Fruit fly (Drosophila melanogaster) whole organism, embryonic: ENCODE results near the gene Obp19c.

Experiments
- Antp ChIP-seq: fragments of 200-800 bp; sonication (Bioruptor generic); optimal IDR thresholded peaks from 3 replicates; lab custom pipeline; 2016; ENCODE audit warnings: missing biosample characterization, missing genetic modification characterization
- CG11247 ChIP-seq: fragments of 200-800 bp; sonication (Bioruptor generic); IDR thresholded peaks from 2 replicates; pipeline ENCODE4 v1.3.6; 2022; ENCODE audit warnings: missing biosample characterization, missing genetic modification characterization
- CG12391 ChIP-seq: fragments of 200-800 bp; sonication (Bioruptor generic); optimal IDR thresholded peaks from 3 replicates; lab custom pipeline; 2018; ENCODE audit warnings: missing biosample characterization, mild to moderate bottlenecking, missing genetic modification characterization, moderate library complexity
- CG13424 ChIP-seq: fragments of 200-800 bp; sonication (Bioruptor generic); optimal IDR thresholded peaks from 2 replicates; lab custom pipeline; 2019; ENCODE audit warnings: missing biosample characterization, mild to moderate bottlenecking, missing genetic modification characterization, moderate library complexity
- CG13775 ChIP-seq: fragments of 200-800 bp; sonication (Bioruptor generic); optimal IDR thresholded peaks from 3 replicates; lab custom pipeline; 2017; ENCODE audit warnings: missing biosample characterization, mild to moderate bottlenecking, missing genetic modification characterization
- CG16815 ChIP-seq: fragments of 200-800 bp; sonication (Bioruptor generic); optimal IDR thresholded peaks from 3 replicates; lab custom pipeline; 2017; ENCODE audit warnings: missing biosample characterization, mild to moderate bottlenecking, missing genetic modification characterization
- CG2120 ChIP-seq: fragments of 200-800 bp; sonication (Bioruptor generic); optimal IDR thresholded peaks from 3 replicates; lab custom pipeline; 2016; ENCODE audit warnings: missing biosample characterization, missing genetic modification characterization
- CG2129 ChIP-seq: fragments of 200-800 bp; sonication (Bioruptor generic); IDR thresholded peaks from 2 replicates; pipeline ENCODE4 v1.3.6; 2022; ENCODE audit warnings: missing biosample characterization, missing genetic modification characterization; ENCODE audit not compliant: partially characterized antibody
- CG30403 ChIP-seq: fragments of 200-800 bp; sonication (Bioruptor generic); optimal IDR thresholded peaks from 3 replicates; lab custom pipeline; 2016; ENCODE audit warnings: missing biosample characterization, missing genetic modification characterization
- CG4328 ChIP-seq: fragments of 200-800 bp; sonication (Bioruptor generic); optimal IDR thresholded peaks from 3 replicates; lab custom pipeline; 2017; ENCODE audit warnings: missing biosample characterization, missing genetic modification reagents, missing genetic modification characterization
- CG4854 ChIP-seq: fragments of 200-800 bp; sonication (Bioruptor generic); optimal IDR thresholded peaks from 2 replicates; lab custom pipeline; 2016; ENCODE audit warnings: missing biosample characterization, missing genetic modification characterization, inconsistent platforms
- CG7786 ChIP-seq: fragments of 200-800 bp; sonication (Bioruptor generic); optimal IDR thresholded peaks from 2 replicates; lab custom pipeline; 2016; ENCODE audit warnings: missing biosample characterization, missing genetic modification characterization
- CG7928 ChIP-seq: fragments of 200-800 bp; sonication (Bioruptor generic); optimal IDR thresholded peaks from 2 replicates; lab custom pipeline; 2017; ENCODE audit warnings: missing biosample characterization, mild to moderate bottlenecking, missing genetic modification characterization
- D19A ChIP-seq: fragments of 200-800 bp; optimal IDR thresholded peaks from 3 replicates; lab custom pipeline; 2019; ENCODE audit warnings: missing biosample characterization, mild to moderate bottlenecking, missing genetic modification characterization, moderate library complexity
- D19B ChIP-seq: fragments of 200-800 bp; sonication (Bioruptor generic); optimal IDR thresholded peaks from 2 replicates; lab custom pipeline; 2017; ENCODE audit warnings: missing biosample characterization, mild to moderate bottlenecking, missing genetic modification characterization
- Dll ChIP-seq: fragments of 200-800 bp; sonication (Bioruptor generic); IDR thresholded peaks from 4 replicates; pipeline ENCODE4 v1.3.6; 2022; ENCODE audit warnings: missing biosample characterization, missing genetic modification characterization; ENCODE audit not compliant: partially characterized antibody
- Dref ChIP-seq: fragments of 200-800 bp; sonication (Bioruptor generic); IDR thresholded peaks from 2 replicates; pipeline ENCODE4 v1.3.6; 2022; ENCODE audit warnings: missing biosample characterization, missing genetic modification characterization
- Mes4 ChIP-seq: fragments of 200-800 bp; sonication (Bioruptor generic); optimal IDR thresholded peaks from 2 replicates; lab custom pipeline; 2016; ENCODE audit warnings: missing biosample characterization, missing genetic modification characterization
- Rx ChIP-seq: fragments of 200-800 bp; sonication (Bioruptor generic); IDR thresholded peaks from 2 replicates; pipeline ENCODE4 v1.3.6; 2022; ENCODE audit warnings: missing biosample characterization, missing genetic modification characterization
- Scr ChIP-seq: fragments of 200-800 bp; sonication (Bioruptor generic); IDR thresholded peaks from 2 replicates; pipeline ENCODE4 v1.3.6; 2022; ENCODE audit warnings: missing biosample characterization, missing genetic modification characterization; ENCODE audit not compliant: partially characterized antibody
- Sin3A ChIP-seq: fragments of >200 bp; optimal IDR thresholded peaks from 2 replicates; lab custom pipeline; 2018
- amos ChIP-seq: fragments of 200-800 bp; sonication (Bioruptor generic); IDR thresholded peaks from 2 replicates; pipeline ENCODE4 v1.3.6; 2022; ENCODE audit warnings: missing biosample characterization, missing genetic modification characterization; ENCODE audit not compliant: partially characterized antibody
- az2 ChIP-seq: fragments of 200-800 bp; sonication (Bioruptor generic); optimal IDR thresholded peaks from 3 replicates; lab custom pipeline; 2016; ENCODE audit warnings: missing biosample characterization, missing genetic modification characterization
- cg ChIP-seq: fragments of 200-800 bp; sonication (Bioruptor generic); optimal IDR thresholded peaks from 3 replicates; lab custom pipeline; 2019; ENCODE audit warnings: missing biosample characterization, mild to moderate bottlenecking, missing genetic modification characterization, moderate library complexity
- fd3F ChIP-seq: fragments of 200-800 bp; sonication (Bioruptor generic); optimal IDR thresholded peaks from 2 replicates; lab custom pipeline; 2018; ENCODE audit warnings: missing biosample characterization, mild to moderate bottlenecking, missing genetic modification characterization, moderate library complexity
- gfzf ChIP-seq: fragments of 200-800 bp; sonication (Bioruptor generic); optimal IDR thresholded peaks from 2 replicates; lab custom pipeline; 2016; ENCODE audit warnings: missing biosample characterization, mild to moderate bottlenecking, missing genetic modification characterization, moderate library complexity
- grau ChIP-seq: fragments of 200-800 bp; optimal IDR thresholded peaks from 3 replicates; lab custom pipeline; 2019; ENCODE audit warnings: missing biosample characterization, mild to moderate bottlenecking, missing genetic modification characterization, moderate library complexity
- inv ChIP-seq: fragments of 200-800 bp; sonication (Bioruptor generic); IDR thresholded peaks from 2 replicates; pipeline ENCODE4 v1.3.6; 2022; ENCODE audit warnings: missing biosample characterization, missing genetic modification characterization; ENCODE audit not compliant: partially characterized antibody
- knrl ChIP-seq: fragments of 200-800 bp; sonication (Bioruptor generic); IDR thresholded peaks from 3 replicates; pipeline ENCODE4 v1.3.6; 2022; ENCODE audit warnings: missing biosample characterization, missing genetic modification characterization; ENCODE audit not compliant: partially characterized antibody
- mam ChIP-seq: fragments of 200-800 bp; sonication (Bioruptor generic); optimal IDR thresholded peaks from 3 replicates; lab custom pipeline; 2016; ENCODE audit warnings: missing biosample characterization, missing genetic modification characterization
- mld ChIP-seq: fragments of 200-800 bp; sonication (Bioruptor generic); IDR thresholded peaks from 3 replicates; pipeline ENCODE4 v1.3.6; 2022; ENCODE audit warnings: missing biosample characterization, missing genetic modification characterization; ENCODE audit not compliant: partially characterized antibody
- nmo ChIP-seq: fragments of 200-800 bp; sonication (Bioruptor generic); optimal IDR thresholded peaks from 2 replicates; lab custom pipeline; 2018; ENCODE audit warnings: missing biosample characterization, mild to moderate bottlenecking, missing genetic modification characterization, moderate library complexity
- onecut ChIP-seq: fragments of 200-800 bp; sonication (Bioruptor generic); IDR thresholded peaks from 2 replicates; pipeline ENCODE4 v1.3.6; 2022; ENCODE audit warnings: missing biosample characterization, missing genetic modification characterization
- pan ChIP-seq, 4 experiments: fragments of >200 bp in 3 of 4; fragments of 200-800 bp in 1 of 4; sonication (Bioruptor generic) in 1 of 4; optimal IDR thresholded peaks in 3 of 4; IDR thresholded peaks in 1 of 4; 2 replicates each; pipeline versions ENCODE4 v1.3.6 to Lab custom; 2017 to 2022; ENCODE audit warnings: missing biosample characterization in 2 of 4, missing genetic modification characterization in 2 of 4, mixed read lengths in 1 of 4
- row ChIP-seq: fragments of 200-800 bp; sonication (Bioruptor generic); IDR thresholded peaks from 3 replicates; pipeline ENCODE4 v1.3.6; 2022; ENCODE audit warnings: missing biosample characterization, missing genetic modification characterization
- slbo ChIP-seq: fragments of 200-800 bp; sonication (Bioruptor generic); IDR thresholded peaks from 2 replicates; pipeline ENCODE4 v1.3.6; 2022; ENCODE audit warnings: missing biosample characterization, missing genetic modification characterization
- stwl ChIP-seq: fragments of 200-800 bp; sonication (Bioruptor generic); optimal IDR thresholded peaks from 3 replicates; lab custom pipeline; 2018; ENCODE audit warnings: missing biosample characterization, mild to moderate bottlenecking, missing genetic modification characterization, moderate library complexity
- tup ChIP-seq: fragments of 200-800 bp; sonication (Bioruptor generic); optimal IDR thresholded peaks from 2 replicates; lab custom pipeline; 2016; ENCODE audit warnings: missing biosample characterization, mild to moderate bottlenecking, missing genetic modification characterization, moderate library complexity
- unc-4 ChIP-seq: fragments of 200-800 bp; sonication (Bioruptor generic); IDR thresholded peaks from 2 replicates; pipeline ENCODE4 v1.3.6; 2022; ENCODE audit warnings: missing biosample characterization, missing genetic modification characterization; ENCODE audit not compliant: partially characterized antibody
- yki ChIP-seq: fragments of >200 bp; optimal IDR thresholded peaks from 3 replicates; lab custom pipeline; 2018
- zen ChIP-seq: fragments of 200-800 bp; sonication (Bioruptor generic); optimal IDR thresholded peaks from 3 replicates; lab custom pipeline; 2018; ENCODE audit warnings: missing biosample characterization, mild to moderate bottlenecking, missing genetic modification characterization, moderate library complexity
- zfh2 ChIP-seq: fragments of 200-800 bp; sonication (Bioruptor generic); optimal IDR thresholded peaks from 2 replicates; lab custom pipeline; 2016; ENCODE audit warnings: missing biosample characterization, missing genetic modification characterization

Gene Obp19c

DNA sequence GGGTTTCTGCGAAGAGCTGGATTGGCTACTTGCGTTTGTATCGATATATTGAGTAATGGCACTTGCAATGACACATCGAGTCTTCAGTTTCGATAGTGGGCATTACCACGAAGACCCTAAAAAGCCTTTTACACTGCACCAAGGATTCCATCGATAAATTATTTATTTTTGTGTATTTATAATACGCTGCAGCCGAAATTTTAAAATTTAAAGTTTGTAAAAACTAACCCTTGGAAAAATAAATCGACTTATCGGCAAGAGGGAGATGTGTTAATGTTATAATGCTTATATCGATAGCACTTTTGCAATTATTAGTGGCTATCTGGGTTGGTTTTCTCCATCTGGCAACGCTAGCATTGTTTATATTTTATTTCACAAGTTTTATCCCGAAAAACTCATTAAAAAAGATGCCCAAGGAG is 5.0 kb upstream of the Obp19c start, which contains the start of the genes Pp4-19C and cactin (continued):
- peak; percentile 72 for TF ChIP-seq row
- TF ChIP-seq az2: peak; percentile 1
- peak; percentile 48 for TF ChIP-seq CG2120
- TF ChIP-seq fd3F: no peak
- TF ChIP-seq grau: peak; percentile 36
- TF ChIP-seq nmo (GFP tag; lab: Kevin White, UChicago): peak; percentile 69
- no peak for TF ChIP-seq CG11247 (GFP tag; lab: Robert Waterston, UW)
- peak; percentile 83 for TF ChIP-seq unc-4
- no peak for TF ChIP-seq onecut
- peak; percentile 80 for TF ChIP-seq amos (GFP tag; lab: Robert Waterston, UW)
- TF ChIP-seq Antp (GFP tag; lab: Kevin White, UChicago): peak; percentile 0
- TF ChIP-seq CG13775 (GFP tag; lab: Kevin White, UChicago): peak; percentile 7
- TF ChIP-seq inv (GFP tag; lab: Robert Waterston, UW): peak; percentile 84
- TF ChIP-seq zen (tag; lab: Kevin White, UChicago): peak; percentile 53
- peak; percentile 55 for TF ChIP-seq slbo
- no peak for TF ChIP-seq pan (optimal IDR thresholded peaks at IDR 0.05; lab: Kevin White, UChicago)
- no peak for TF ChIP-seq pan (GFP tag; optimal IDR thresholded peaks at IDR 0.05 in 1 of 2, IDR thresholded peaks at IDR 0.05 in 1 of 2)
- peak; percentile 62 for TF ChIP-seq mam (GFP tag; lab: Kevin White, UChicago)
- TF ChIP-seq knrl: peak; percentile 93
- TF ChIP-seq yki (lab: Kevin White, UChicago): no peak
- peak; percentile 35 for TF ChIP-seq zfh2 (GFP tag; lab: Kevin White, UChicago)
- TF ChIP-seq mld (GFP tag; lab: Robert Waterston, UW): peak; percentile 71; the same call in 1 of the 3 replicates
- TF ChIP-seq cg: peak; percentile 49
- peak; percentile 29 for TF ChIP-seq CG7786 (GFP tag; lab: Kevin White, UChicago)
- TF ChIP-seq CG12391 (tag; lab: Kevin White, UChicago): peak; percentile 34
- peak; percentile 17 for TF ChIP-seq gfzf (GFP tag; lab: Kevin White, UChicago)
- TF ChIP-seq Dll (GFP tag; lab: Robert Waterston, UW): peak; percentile 91
- peak; percentile 77 for TF ChIP-seq Dref (GFP tag; lab: Robert Waterston, UW)
- TF ChIP-seq CG2129 (GFP tag; lab: Robert Waterston, UW): peak; percentile 71
- peak; percentile 72 for TF ChIP-seq Sin3A (lab: Kevin White, UChicago)
- TF ChIP-seq Scr (GFP tag; lab: Robert Waterston, UW): peak; percentile 91

DNA sequence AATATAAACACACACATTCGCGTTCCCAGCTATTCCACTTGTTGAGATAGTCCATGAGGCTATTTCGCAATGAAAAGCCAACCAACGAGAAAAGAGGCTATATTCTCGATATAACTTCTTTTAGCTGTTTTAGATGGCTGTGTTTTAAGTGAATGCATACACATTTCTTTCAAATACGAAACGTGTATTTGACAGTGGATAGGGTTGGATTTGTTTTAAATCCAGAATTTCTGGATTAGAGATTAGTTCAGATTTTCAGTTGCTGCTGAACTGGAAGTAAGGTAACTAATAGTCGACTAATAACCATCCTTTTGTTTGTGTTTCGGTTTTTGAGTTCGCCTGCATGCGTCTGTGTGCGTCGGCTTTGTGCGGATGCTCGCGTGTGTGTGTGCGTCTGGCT is 4.4 kb upstream of the Obp19c start:
- TF ChIP-seq D19A (tag; lab: Kevin White, UChicago) (peak; percentile 55), D19B (GFP tag; lab: Kevin White, UChicago) (peak; percentile 72), tup (GFP tag; lab: Kevin White, UChicago) (no peak), fd3F (no peak), CG4854 (no peak)

DNA sequence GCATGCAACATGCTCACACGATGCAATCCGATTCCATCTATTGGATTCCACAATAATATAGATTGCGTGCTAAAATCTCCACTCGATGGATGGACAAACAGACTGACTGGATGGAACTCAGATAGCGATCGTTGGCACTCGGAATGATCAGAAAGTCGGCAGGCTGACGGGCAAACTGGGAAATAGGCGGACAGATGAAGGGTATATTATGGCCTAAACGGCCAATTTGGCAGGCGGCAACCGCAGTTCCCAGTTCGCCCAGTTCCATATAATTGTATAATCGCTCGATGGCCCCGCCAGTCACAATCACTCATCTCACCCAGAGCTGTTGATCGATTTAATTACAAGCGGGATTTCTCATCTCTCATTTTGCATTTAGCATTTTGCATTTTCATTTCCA is 549 bp upstream of the Obp19c start, which contains the start of gene Obp19d:
Obp19d (plus strand) TSS at position 301 of the 400 bp plus-strand sequence.
- TF ChIP-seq stwl (tag; lab: Kevin White, UChicago) (no peak), Mes4 (GFP tag; lab: Kevin White, UChicago) (no peak), CG30403 (GFP tag; lab: Kevin White, UChicago) (no peak), CG4328 (no peak), CG16815 (GFP tag; lab: Kevin White, UChicago) (no peak), CG7928 (GFP tag; lab: Kevin White, UChicago) (no peak), Rx (GFP tag; lab: Robert Waterston, UW) (no peak), CG13424 (tag; lab: Kevin White, UChicago) (no peak)
- TF ChIP-seq, all 482 proteins: peak for 0
